Worm (Caenorhabditis elegans) whole organism, L1 larva: ENCODE data around the gene hrde-2.

Source experiments
- ces-1 ChIP-seq: fragments of 150-350 bp; optimal IDR thresholded peaks from 2 replicates; lab custom pipeline; 2014; ENCODE audit warnings: missing biosample characterization, missing genetic modification reagents, missing genetic modification characterization
- dpl-1 ChIP-seq, 3 experiments: fragments of 150-350 bp in 2 of 3; sonication (generic microtip) in 1 of 3; optimal IDR thresholded peaks; 2 replicates each; lab custom pipeline; 2014 to 2017; ENCODE audit warnings: missing biosample characterization in 3 of 3, missing genetic modification characterization in 3 of 3, missing genetic modification reagents in 3 of 3
- efl-1 ChIP-seq, 4 experiments: fragments of 150-350 bp; optimal IDR thresholded peaks in 3 of 4; peaks in 1 of 4; 1 replicate in 1 of 4; 2 replicates in 3 of 4; lab custom pipeline; 2014; ENCODE audit warnings: missing biosample characterization in 2 of 4, missing genetic modification characterization in 2 of 4, missing genetic modification reagents in 2 of 4
- lin-15B ChIP-seq: fragments of 150-350 bp; sonication (generic microtip); optimal IDR thresholded peaks from 3 replicates; lab custom pipeline; 2014; ENCODE audit warnings: missing biosample characterization, missing genetic modification characterization
- nhr-71 ChIP-seq: sonication (generic microtip); optimal IDR thresholded peaks from 2 replicates; lab custom pipeline; 2016; ENCODE audit warnings: mild to moderate bottlenecking, missing genetic modification characterization, moderate library complexity, missing compliant biosample characterization
- nhr-90 ChIP-seq: sonication (generic microtip); optimal IDR thresholded peaks from 2 replicates; lab custom pipeline; 2016; ENCODE audit warnings: mild to moderate bottlenecking, missing genetic modification characterization, missing compliant biosample characterization; ENCODE audit not compliant: poor library complexity

- TF ChIP-seq nhr-90 = no peak
- TF ChIP-seq efl-1 (optimal IDR thresholded peaks at IDR 0.05; lab: Kevin White, UChicago) = no peak
- peak in 1 of 2 experiments; percentile 49 for TF ChIP-seq efl-1 (GFP tag; optimal IDR thresholded peaks at IDR 0.05 in 1 of 2; lab: Kevin White, UChicago)
- no peak for TF ChIP-seq lin-15B (tag; lab: Kevin White, UChicago)
- no peak for TF ChIP-seq nhr-71 (tag; lab: Kevin White, UChicago)
- TF ChIP-seq ces-1 (GFP tag; lab: Kevin White, UChicago) = no peak
- no peak for TF ChIP-seq dpl-1 (GFP tag; optimal IDR thresholded peaks at IDR 0.05; lab: Kevin White, UChicago)
These were observed 51.0 kb downstream of the hrde-2 start, which contains the start of gene C25D7.16 for ce11 chrV:15055873-15056272.
